Fruit fly (Drosophila melanogaster): ENCODE measurements around the gene Brf.

The Brf gene

dm6 chr3R:17385329-17386019 lies 5.7 kb downstream of the Brf start (continued):
- TF ChIP-seq CG31224 (GFP tag; IDR thresholded peaks at IDR 0.05) (no peak), fd96Cb (tag; optimal IDR thresholded peaks at IDR 0.05) (peak; percentile 30), nau (GFP tag; optimal IDR thresholded peaks at IDR 0.05) (peak; percentile 17), Gug (GFP tag; IDR thresholded peaks at IDR 0.05) (no peak; the same call in 3 of the 4 replicates), jigr1 (GFP tag; IDR thresholded peaks at IDR 0.05) (0 out of 3 replicates have a peak, but pooled peaks have one; percentile 11), twi (tag; optimal IDR thresholded peaks at IDR 0.05) (peak; percentile 26), CG17385 (GFP tag; optimal IDR thresholded peaks at IDR 0.05) (peak; percentile 3), Ets65A (GFP tag) (peak; percentile 98), hbn (GFP tag; IDR thresholded peaks at IDR 0.05; ENCODE audit: partially characterized antibody) (no peak), pros (GFP tag; optimal IDR thresholded peaks at IDR 0.05) (no peak), CG3281 (GFP tag; optimal IDR thresholded peaks at IDR 0.05) (peak; percentile 71), CG3838 (GFP tag; optimal IDR thresholded peaks at IDR 0.05) (no peak), CG18262 (tag; optimal IDR thresholded peaks at IDR 0.05) (peak; percentile 28), CG12299 (tag; optimal IDR thresholded peaks at IDR 0.05) (peak; percentile 1), CG11695 (GFP tag; IDR thresholded peaks at IDR 0.05) (peak; percentile 53; the same call in 2 of the 3 replicates), CG17802 (tag; optimal IDR thresholded peaks at IDR 0.05) (peak; percentile 9), fu2 (GFP tag; optimal IDR thresholded peaks at IDR 0.05) (peak; percentile 61), CG3407 (GFP tag; optimal IDR thresholded peaks at IDR 0.05) (no peak), eyg (GFP tag; optimal IDR thresholded peaks at IDR 0.05) (no peak), NC2β (GFP tag; optimal IDR thresholded peaks at IDR 0.05) (peak; percentile 31), pfk (GFP tag; optimal IDR thresholded peaks at IDR 0.05) (peak; percentile 43), sima (GFP tag; optimal IDR thresholded peaks at IDR 0.05) (no peak), CG12219 (GFP tag; optimal IDR thresholded peaks at IDR 0.05) (peak; percentile 19), CG7786 (GFP tag; optimal IDR thresholded peaks at IDR 0.05) (peak; percentile 45), CG11456 (GFP tag; IDR thresholded peaks at IDR 0.05) (peak; percentile 77; the same call in 2 of the 3 replicates), Mes4 (GFP tag; optimal IDR thresholded peaks at IDR 0.05) (peak; percentile 65), croc (GFP tag; conservative IDR thresholded peaks at IDR 0.05) (no peak), oc (tag; optimal IDR thresholded peaks at IDR 0.05) (no peak), Poxn (GFP tag; IDR thresholded peaks at IDR 0.05) (0 out of 2 replicates have a peak, but pooled peaks have one; percentile 38), CG4282 (GFP tag; optimal IDR thresholded peaks at IDR 0.05) (peak; percentile 66), fd102C (GFP tag; optimal IDR thresholded peaks at IDR 0.05) (peak; percentile 24), CG31388 (GFP tag; optimal IDR thresholded peaks at IDR 0.05) (no peak), row (GFP tag; IDR thresholded peaks at IDR 0.05) (peak; percentile 74), Sin3A (optimal IDR thresholded peaks at IDR 0.05) (peak; percentile 63), br (optimal IDR thresholded peaks at IDR 0.05) (no peak), repo (GFP tag; optimal IDR thresholded peaks at IDR 0.05) (peak; percentile 58), CG10209 (GFP tag; optimal IDR thresholded peaks at IDR 0.05) (no peak), BtbVII (GFP tag; optimal IDR thresholded peaks at IDR 0.05) (peak; percentile 31), mld (GFP tag; IDR thresholded peaks at IDR 0.05; ENCODE audit: partially characterized antibody) (no peak), CG7987 (GFP tag; optimal IDR thresholded peaks at IDR 0.05) (peak; percentile 65), Pdp1 (GFP tag; optimal IDR thresholded peaks at IDR 0.05) (peak; percentile 34 to 81), CG10462 (GFP tag; optimal IDR thresholded peaks at IDR 0.05) (no peak), CG18011 (GFP tag; optimal IDR thresholded peaks at IDR 0.05) (peak; percentile 23), PHDP (tag; optimal IDR thresholded peaks at IDR 0.05) (peak; percentile 34), CG14965 (GFP tag; optimal IDR thresholded peaks at IDR 0.05; ENCODE audit: borderline replicate concordance) (no peak), CG3065 (GFP tag; optimal IDR thresholded peaks at IDR 0.05) (no peak), Bteb2 (GFP tag; optimal IDR thresholded peaks at IDR 0.05) (peak; percentile 60), CG2120 (GFP tag; optimal IDR thresholded peaks at IDR 0.05) (peak; percentile 83), Hey (tag; optimal IDR thresholded peaks at IDR 0.05) (no peak), Dbx (GFP tag; IDR thresholded peaks at IDR 0.05) (peak; percentile 79)
